Fruit fly (Drosophila melanogaster): Measurements from ENCODE around the gene glo.

glo gene

dm6 chr3R:11856295-11856694 is 37.1 kb upstream of the glo start:
- TF ChIP-seq Sp1 (GFP tag; optimal IDR thresholded peaks at IDR 0.05) (no peak), dsf (GFP tag; optimal IDR thresholded peaks at IDR 0.05; ENCODE audit: borderline replicate concordance) (no peak), Hr78 (GFP tag; optimal IDR thresholded peaks at IDR 0.05) (no peak), GATAd (GFP tag; optimal IDR thresholded peaks at IDR 0.05) (no peak), usp (GFP tag; optimal IDR thresholded peaks at IDR 0.05) (no peak), ey (GFP tag; optimal IDR thresholded peaks at IDR 0.05) (no peak), Vsx2 (GFP tag; optimal IDR thresholded peaks at IDR 0.05; ENCODE audit: partially characterized antibody) (no peak), foxo (GFP tag; optimal IDR thresholded peaks at IDR 0.05) (no peak), dl (GFP tag; optimal IDR thresholded peaks at IDR 0.05; ENCODE audit: insufficient read depth in 1 of 2, partially characterized antibody in 2 of 2) (no peak), woc (GFP tag; optimal IDR thresholded peaks at IDR 0.05) (no peak), dmrt93B (GFP tag; optimal IDR thresholded peaks at IDR 0.05) (no peak), Rel (GFP tag; optimal IDR thresholded peaks at IDR 0.05) (no peak), Rel (tag; optimal IDR thresholded peaks at IDR 0.05) (no peak), CG32264 (GFP tag; optimal IDR thresholded peaks at IDR 0.05) (no peak), Abd-B (GFP tag; optimal IDR thresholded peaks at IDR 0.05) (no peak)

- TF ChIP-seq Abd-B (GFP tag; optimal IDR thresholded peaks at IDR 0.05) (no peak), rgr (GFP tag; optimal IDR thresholded peaks at IDR 0.05) (peak; percentile 1)
These were observed 35.9 kb upstream of the glo start for dm6 chr3R:11855156-11855555.

DNA sequence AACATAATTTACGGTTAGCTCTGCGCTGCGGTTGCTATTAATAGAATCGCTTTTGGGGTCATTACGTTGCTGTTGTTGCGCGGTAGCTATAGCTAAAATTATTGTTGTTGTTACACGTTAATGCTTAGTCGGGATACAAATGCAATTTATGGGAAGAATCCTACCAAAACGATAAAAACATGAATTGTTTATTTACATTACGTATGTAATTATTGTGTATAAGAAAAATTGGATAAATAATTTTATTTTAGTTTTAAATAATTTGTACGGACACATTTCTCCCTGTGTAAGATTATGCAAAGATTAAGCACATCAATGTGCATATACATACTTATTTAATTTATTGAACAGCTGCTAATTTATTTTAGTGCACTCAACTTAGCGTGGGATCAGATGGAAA is 32.7 kb upstream of the glo start:
- no peak for TF ChIP-seq Dfd (GFP tag; optimal IDR thresholded peaks at IDR 0.05)
- TF ChIP-seq GATAd (GFP tag; optimal IDR thresholded peaks at IDR 0.05) = no peak
- no peak for TF ChIP-seq Jra (GFP tag; optimal IDR thresholded peaks at IDR 0.05)
- TF ChIP-seq fru (GFP tag; optimal IDR thresholded peaks at IDR 0.05) = no peak
- TF ChIP-seq N (GFP tag; optimal IDR thresholded peaks at IDR 0.05) = no peak
- TF ChIP-seq sage (GFP tag; optimal IDR thresholded peaks at IDR 0.05) = no peak
- TF ChIP-seq Myc (optimal IDR thresholded peaks at IDR 0.05) = no peak
- no peak for TF ChIP-seq usp (GFP tag; optimal IDR thresholded peaks at IDR 0.05)
- TF ChIP-seq h (GFP tag; optimal IDR thresholded peaks at IDR 0.05) = no peak
- no peak for TF ChIP-seq psq (GFP tag; optimal IDR thresholded peaks at IDR 0.05)
- no peak for TF ChIP-seq jim (GFP tag; optimal IDR thresholded peaks at IDR 0.05)
- TF ChIP-seq Dif (GFP tag; optimal IDR thresholded peaks at IDR 0.05; ENCODE audit: partially characterized antibody) = no peak
- no peak for TF ChIP-seq dl (GFP tag; optimal IDR thresholded peaks at IDR 0.05; ENCODE audit: insufficient read depth in 1 of 2, partially characterized antibody in 2 of 2)
- no peak for TF ChIP-seq Rel (GFP tag; optimal IDR thresholded peaks at IDR 0.05)
- no peak for TF ChIP-seq Rel (tag; optimal IDR thresholded peaks at IDR 0.05)
- no peak for TF ChIP-seq Mio (GFP tag; optimal IDR thresholded peaks at IDR 0.05)
- no peak for TF ChIP-seq tai (GFP tag; optimal IDR thresholded peaks at IDR 0.05)
- TF ChIP-seq ey (GFP tag; optimal IDR thresholded peaks at IDR 0.05) = no peak
- no peak for TF ChIP-seq foxo (GFP tag; optimal IDR thresholded peaks at IDR 0.05)

DNA sequence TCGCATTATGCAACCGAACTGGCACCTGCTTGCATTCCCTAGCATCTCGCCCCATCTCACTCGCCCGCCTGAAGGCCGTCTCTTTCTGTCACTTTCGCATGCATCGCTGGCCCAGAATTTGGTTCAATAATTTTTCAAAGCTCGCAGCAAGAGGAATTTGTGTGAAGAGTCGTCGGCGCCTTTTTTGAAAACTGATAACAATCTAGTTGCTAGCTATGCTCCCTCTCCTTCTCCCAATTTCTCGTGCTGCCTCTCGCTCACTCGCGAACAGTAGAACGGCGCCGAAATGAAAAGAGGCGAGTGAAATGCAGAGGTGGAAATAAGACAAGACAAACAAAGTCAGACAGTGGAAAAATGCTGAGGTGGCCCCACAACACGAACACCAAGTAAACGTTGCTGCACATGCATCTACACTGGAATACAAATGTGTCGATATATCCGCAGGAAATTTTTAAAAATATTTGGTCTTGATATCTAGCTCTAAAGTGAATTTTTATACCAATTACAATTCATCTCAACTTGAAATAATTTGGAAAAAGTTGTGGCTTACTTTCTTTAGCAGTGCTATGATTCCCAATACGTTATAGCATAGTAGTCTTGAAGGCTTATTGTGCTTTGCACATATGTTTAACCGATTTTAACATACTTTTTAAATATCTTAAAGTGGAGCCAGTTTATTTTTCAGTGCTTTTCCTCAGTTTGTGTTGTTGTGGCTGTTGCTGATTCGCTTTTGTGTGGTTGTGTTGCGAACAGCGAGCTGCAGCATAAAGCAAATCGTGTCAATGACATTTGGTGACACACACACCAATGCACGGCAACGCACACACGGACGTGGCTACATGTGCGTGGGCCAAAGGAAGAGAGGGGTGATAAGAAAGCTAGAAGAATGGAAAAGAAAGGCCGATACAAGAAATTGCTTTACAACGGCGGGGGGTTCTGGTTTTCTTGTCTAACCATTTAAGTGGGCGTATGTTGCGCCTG is 32.0 kb upstream of the glo start:
- TF ChIP-seq psq (GFP tag; optimal IDR thresholded peaks at IDR 0.05) (peak; percentile 33), h (GFP tag; optimal IDR thresholded peaks at IDR 0.05) (peak; percentile 51), woc (GFP tag; optimal IDR thresholded peaks at IDR 0.05) (peak; percentile 21), Abd-B (GFP tag; optimal IDR thresholded peaks at IDR 0.05) (no peak), sv (GFP tag; optimal IDR thresholded peaks at IDR 0.05) (peak; percentile 52), Mio (GFP tag; optimal IDR thresholded peaks at IDR 0.05) (no peak), rgr (GFP tag; optimal IDR thresholded peaks at IDR 0.05) (peak; percentile 10), Vsx2 (GFP tag; optimal IDR thresholded peaks at IDR 0.05; ENCODE audit: partially characterized antibody) (no peak), CrebA (GFP tag; optimal IDR thresholded peaks at IDR 0.05; ENCODE audit: borderline replicate concordance) (no peak), OdsH (GFP tag; optimal IDR thresholded peaks at IDR 0.05) (peak; percentile 5), fru (GFP tag; optimal IDR thresholded peaks at IDR 0.05) (peak; percentile 37), Sp1 (GFP tag; optimal IDR thresholded peaks at IDR 0.05) (peak; percentile 37), Dif (GFP tag; optimal IDR thresholded peaks at IDR 0.05; ENCODE audit: partially characterized antibody) (no peak), tai (GFP tag; optimal IDR thresholded peaks at IDR 0.05) (no peak), foxo (GFP tag; optimal IDR thresholded peaks at IDR 0.05) (peak in 1 of 2 experiments; percentile 33), dsf (GFP tag; optimal IDR thresholded peaks at IDR 0.05; ENCODE audit: borderline replicate concordance) (no peak), jim (GFP tag; optimal IDR thresholded peaks at IDR 0.05) (no peak), HLH106 (tag; optimal IDR thresholded peaks at IDR 0.05) (peak; percentile 43), usp (GFP tag; optimal IDR thresholded peaks at IDR 0.05) (no peak), br (GFP tag; optimal IDR thresholded peaks at IDR 0.05) (peak; percentile 15), ey (GFP tag; optimal IDR thresholded peaks at IDR 0.05) (peak; percentile 48)

Measured in whole organism, wandering third instar larva.